Worm (Caenorhabditis elegans) whole organism, L4 larva: ENCODE data around the gene D1044.6.

Experiments used
- R02D3.7 ChIP-seq: fragments of 150-350 bp; sonication (generic microtip); optimal IDR thresholded peaks from 3 replicates; lab custom pipeline; 2014; ENCODE audit warnings: missing biosample characterization, missing genetic modification characterization
- T20F7.1 ChIP-seq: fragments of 200-800 bp; sonication (Bioruptor generic); optimal IDR thresholded peaks from 2 replicates; lab custom pipeline; 2018; ENCODE audit warnings: mild to moderate bottlenecking, missing genetic modification characterization, missing compliant biosample characterization
- ceh-20 ChIP-seq: fragments of 200-800 bp; sonication (Bioruptor generic); IDR thresholded peaks from 2 replicates; pipeline ENCODE4 v1.3.6; 2022; ENCODE audit warnings: missing genetic modification reagents, missing genetic modification characterization, missing compliant biosample characterization
- ceh-82 ChIP-seq: sonication (generic microtip); optimal IDR thresholded peaks from 2 replicates; lab custom pipeline; 2017; ENCODE audit warnings: missing biosample characterization, missing genetic modification characterization
- ces-1 ChIP-seq: fragments of 150-350 bp; sonication (generic microtip); optimal IDR thresholded peaks from 4 replicates; lab custom pipeline; 2014; ENCODE audit warnings: missing biosample characterization, missing genetic modification reagents, missing genetic modification characterization
- cey-2 ChIP-seq: sonication (generic microtip); optimal IDR thresholded peaks from 3 replicates; lab custom pipeline; 2017; ENCODE audit warnings: missing genetic modification characterization, mild to moderate bottlenecking, missing compliant biosample characterization, antibody characterized with exemption, borderline replicate concordance; ENCODE audit not compliant: insufficient read depth
- egl-27 ChIP-seq: sonication (generic microtip); optimal IDR thresholded peaks from 3 replicates; lab custom pipeline; 2017; ENCODE audit warnings: missing biosample characterization, missing genetic modification reagents, missing genetic modification characterization
- fos-1 ChIP-seq: fragments of 150-350 bp; optimal IDR thresholded peaks from 2 replicates; lab custom pipeline; 2014; ENCODE audit warnings: missing biosample characterization, missing genetic modification characterization
- lin-13 ChIP-seq: fragments of 150-350 bp; optimal IDR thresholded peaks from 2 replicates; lab custom pipeline; 2014; ENCODE audit warnings: missing biosample characterization, missing genetic modification reagents, missing genetic modification characterization
- mdl-1 ChIP-seq, 2 experiments: fragments of 150-350 bp in 1 of 2; sonication (generic microtip) in 1 of 2; optimal IDR thresholded peaks; 2 replicates each; lab custom pipeline; 2014 to 2017; ENCODE audit warnings: missing biosample characterization in 2 of 2, missing genetic modification characterization in 2 of 2
- mxl-2 ChIP-seq: fragments of 200-800 bp; sonication (Bioruptor generic); conservative IDR thresholded peaks from 2 replicates; pipeline ENCODE4 v1.3.6; 2022; ENCODE audit warnings: missing genetic modification reagents, missing genetic modification characterization, missing compliant biosample characterization
- nhr-6 ChIP-seq: fragments of 150-350 bp; optimal IDR thresholded peaks from 2 replicates; lab custom pipeline; 2014; ENCODE audit warnings: missing biosample characterization, missing genetic modification characterization
- skn-1 ChIP-seq: fragments of 150-350 bp; optimal IDR thresholded peaks from 2 replicates; lab custom pipeline; 2014; ENCODE audit warnings: missing biosample characterization, missing genetic modification characterization

ce11 chrIII:5543050-5543449 is at the start of gene D1044.6:
- no peak for TF ChIP-seq skn-1 (tag; lab: Kevin White, UChicago)
- TF ChIP-seq cey-2 (tag; lab: Kevin White, UChicago) = no peak
- TF ChIP-seq ces-1 (GFP tag; lab: Kevin White, UChicago) = no peak
- no peak for TF ChIP-seq lin-13 (GFP tag; lab: Kevin White, UChicago)
- no peak for TF ChIP-seq nhr-6 (tag; lab: Kevin White, UChicago)
- TF ChIP-seq mdl-1 (tag; optimal IDR thresholded peaks at IDR 0.05; lab: Kevin White, UChicago) = no peak
- no peak for TF ChIP-seq ceh-20 (GFP tag; lab: Robert Waterston, UW)
- no peak for TF ChIP-seq ceh-82
- TF ChIP-seq R02D3.7 = no peak
- TF ChIP-seq fos-1 (tag; lab: Kevin White, UChicago) = no peak
- TF ChIP-seq T20F7.1 (GFP tag; lab: Kevin White, UChicago) = no peak
- no peak for TF ChIP-seq mxl-2 (GFP tag; lab: Robert Waterston, UW)
- TF ChIP-seq egl-27 (tag; lab: Kevin White, UChicago) = no peak
